Worm (Caenorhabditis elegans) whole organism, L4 larva: ENCODE data around the gene spc-1.

Experiments used
- ceh-20 ChIP-seq: fragments of 200-800 bp; sonication (Bioruptor generic); IDR thresholded peaks from 2 replicates; pipeline ENCODE4 v1.3.6; 2022; ENCODE audit warnings: missing genetic modification reagents, missing genetic modification characterization, missing compliant biosample characterization
- ceh-44 ChIP-seq: fragments of 200-800 bp; sonication (Bioruptor generic); IDR thresholded peaks from 2 replicates; pipeline ENCODE4 v1.3.6; 2022; ENCODE audit warnings: missing genetic modification reagents, missing genetic modification characterization, missing compliant biosample characterization
- lin-29 ChIP-seq: fragments of 200-800 bp; sonication (Bioruptor generic); IDR thresholded peaks from 2 replicates; pipeline ENCODE4 v1.3.6; 2022; ENCODE audit warnings: missing genetic modification reagents, missing genetic modification characterization, missing compliant biosample characterization
- nhr-237 ChIP-seq: sonication (generic microtip); optimal IDR thresholded peaks from 2 replicates; lab custom pipeline; 2017; ENCODE audit warnings: missing biosample characterization, missing genetic modification characterization
- nhr-25 ChIP-seq: sonication (generic microtip); optimal IDR thresholded peaks from 2 replicates; lab custom pipeline; 2017; ENCODE audit warnings: missing genetic modification characterization, mild to moderate bottlenecking, missing compliant biosample characterization, antibody characterized with exemption, moderate library complexity, borderline replicate concordance; ENCODE audit not compliant: insufficient read depth
- snpc-1.2 ChIP-seq: fragments of 200-800 bp; sonication (Bioruptor generic); IDR thresholded peaks from 2 replicates; pipeline ENCODE4 v1.3.6; 2022; ENCODE audit warnings: missing genetic modification reagents, missing genetic modification characterization, missing compliant biosample characterization

DNA sequence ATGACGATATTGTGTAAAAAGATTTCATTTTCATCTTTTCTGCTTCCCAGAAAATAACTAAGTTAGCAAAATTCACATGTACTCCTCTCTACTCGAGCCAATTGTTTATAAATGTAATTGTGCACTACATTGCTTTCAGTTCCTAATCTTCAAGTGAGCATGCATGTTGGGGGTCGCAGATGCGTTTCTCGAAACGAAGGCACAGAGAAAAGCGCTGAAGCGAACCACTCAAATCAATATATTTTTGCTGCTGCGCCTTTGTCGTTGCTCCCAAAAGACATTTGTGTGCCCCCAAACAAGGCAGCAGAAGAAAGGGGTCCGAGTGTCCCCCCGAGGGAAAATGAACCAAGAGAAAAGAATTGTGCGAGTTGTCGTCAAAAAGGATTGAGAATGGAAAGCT lies 646 bp downstream of the spc-1 start:
- TF ChIP-seq nhr-237 (tag; lab: Kevin White, UChicago), result no peak
- no peak for TF ChIP-seq ceh-44
- no peak for TF ChIP-seq snpc-1.2 (GFP tag; lab: Robert Waterston, UW)
- no peak for TF ChIP-seq lin-29 (GFP tag; lab: Robert Waterston, UW)
- TF ChIP-seq ceh-20 (GFP tag; lab: Robert Waterston, UW), result 0 out of 2 replicates have a peak, but pooled peaks have one; percentile 49
- TF ChIP-seq nhr-25 (tag; lab: Kevin White, UChicago), result no peak
